Fruit fly (Drosophila melanogaster): ENCODE data around the gene Smyd3.

Gene Smyd3

dm6 chrX:2636825-2637535 lies 28.3 kb upstream of the Smyd3 start (continued):
- TF ChIP-seq Rfx (GFP tag; IDR thresholded peaks at IDR 0.05) (0 out of 2 replicates have a peak, but pooled peaks have one; percentile 6), corto (GFP tag; optimal IDR thresholded peaks at IDR 0.05) (no peak), CG12744 (GFP tag; optimal IDR thresholded peaks at IDR 0.05) (no peak), luna (GFP tag; optimal IDR thresholded peaks at IDR 0.05) (no peak), sr (GFP tag; IDR thresholded peaks at IDR 0.05) (no peak), cg (GFP tag; optimal IDR thresholded peaks at IDR 0.05) (peak; percentile 53), gsb-n (tag; optimal IDR thresholded peaks at IDR 0.05) (no peak), nmo (GFP tag; optimal IDR thresholded peaks at IDR 0.05) (no peak), Dref (GFP tag; IDR thresholded peaks at IDR 0.05) (peak; percentile 41; the same call in 1 of the 2 replicates), Adf1 (GFP tag; IDR thresholded peaks at IDR 0.05) (peak; percentile 90), cwo (GFP tag; optimal IDR thresholded peaks at IDR 0.05) (peak; percentile 2), CG10267 (tag; optimal IDR thresholded peaks at IDR 0.05) (peak; percentile 23)

DNA sequence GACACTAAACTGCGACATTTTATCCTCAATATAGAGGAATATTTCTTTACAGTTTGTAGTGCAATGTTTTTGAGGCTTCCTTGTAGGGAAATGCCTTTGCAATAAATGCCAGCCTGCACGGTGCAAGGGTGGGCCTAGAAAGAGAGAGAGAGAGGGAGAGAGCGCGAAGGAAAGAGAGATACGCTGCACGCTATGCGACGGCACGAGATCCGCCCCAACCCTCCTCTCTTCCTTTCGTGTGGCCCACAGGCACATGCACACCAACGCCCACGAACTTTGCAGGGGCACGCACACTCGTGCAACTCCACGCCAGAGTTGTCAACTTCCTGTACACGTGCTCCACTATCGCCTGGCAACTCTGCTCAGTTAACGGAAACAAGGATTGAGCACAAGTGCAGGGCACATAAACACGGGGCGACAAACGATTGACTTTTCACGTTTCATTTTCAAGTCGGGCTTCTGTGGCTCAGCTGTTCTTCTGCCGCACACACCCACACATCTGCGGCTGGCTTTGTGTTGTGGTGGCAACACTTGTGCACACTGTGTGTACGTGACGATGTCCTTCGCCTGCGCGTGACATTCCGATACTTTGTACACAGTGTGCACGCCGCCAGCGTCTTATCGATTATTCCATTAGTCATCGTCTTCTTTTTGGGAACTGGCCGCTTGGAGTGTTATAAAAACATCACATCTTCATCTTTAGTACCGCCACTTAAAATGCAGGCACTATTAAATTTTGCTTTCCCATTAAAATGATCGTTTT lies 27.5 kb upstream of the Smyd3 start:
- no peak for TF ChIP-seq gcm2 (GFP tag; optimal IDR thresholded peaks at IDR 0.05)
- peak; percentile 9; the same call in 1 of the 2 replicates for TF ChIP-seq Adf1 (GFP tag; IDR thresholded peaks at IDR 0.05)
- peak; percentile 51 for TF ChIP-seq nerfin-1 (tag; optimal IDR thresholded peaks at IDR 0.05)
- peak; percentile 35; the same call in 2 of the 3 replicates for TF ChIP-seq CG16813 (GFP tag; IDR thresholded peaks at IDR 0.05; ENCODE audit: partially characterized antibody)
- no peak for TF ChIP-seq pita (GFP tag; optimal IDR thresholded peaks at IDR 0.05)
- TF ChIP-seq dm (GFP tag; optimal IDR thresholded peaks at IDR 0.05), result peak; percentile 13
- peak; percentile 57 for TF ChIP-seq amos (GFP tag; IDR thresholded peaks at IDR 0.05; ENCODE audit: partially characterized antibody)
- TF ChIP-seq CG34224 (GFP tag; IDR thresholded peaks at IDR 0.05; ENCODE audit: partially characterized antibody), result no peak
- 0 out of 3 replicates have a peak, but pooled peaks have one; percentile 10 for TF ChIP-seq otp (GFP tag; IDR thresholded peaks at IDR 0.05)
- peak; percentile 51 for TF ChIP-seq cg (GFP tag; optimal IDR thresholded peaks at IDR 0.05)
- TF ChIP-seq YL-1 (GFP tag; optimal IDR thresholded peaks at IDR 0.05), result no peak
- peak; percentile 41; the same call in 1 of the 2 replicates for TF ChIP-seq unc-4 (GFP tag; IDR thresholded peaks at IDR 0.05; ENCODE audit: partially characterized antibody)
- TF ChIP-seq Ets65A (GFP tag), result peak; percentile 24
- TF ChIP-seq odd (GFP tag; optimal IDR thresholded peaks at IDR 0.05), result no peak
- TF ChIP-seq CG11696 (GFP tag; IDR thresholded peaks at IDR 0.05), result no peak
- TF ChIP-seq tin (GFP tag; optimal IDR thresholded peaks at IDR 0.05), result no peak
- no peak for TF ChIP-seq cwo (GFP tag; optimal IDR thresholded peaks at IDR 0.05)
- TF ChIP-seq ham (GFP tag; IDR thresholded peaks at IDR 0.05), result no peak
- peak; percentile 45 for TF ChIP-seq Med (GFP tag)
- peak; percentile 55 for TF ChIP-seq CG1832 (GFP tag; optimal IDR thresholded peaks at IDR 0.05)
- TF ChIP-seq CG13624 (GFP tag; optimal IDR thresholded peaks at IDR 0.05), result no peak
- TF ChIP-seq CG1792 (GFP tag; optimal IDR thresholded peaks at IDR 0.05), result no peak
- TF ChIP-seq B-H1 (GFP tag; IDR thresholded peaks at IDR 0.05), result no peak
- TF ChIP-seq pzg (GFP tag; optimal IDR thresholded peaks at IDR 0.05), result peak; percentile 19
- TF ChIP-seq Sry-δ (GFP tag; optimal IDR thresholded peaks at IDR 0.05), result peak; percentile 16
- peak; percentile 18 for TF ChIP-seq CG18599 (GFP tag; optimal IDR thresholded peaks at IDR 0.05)
- no peak for TF ChIP-seq Poxn (GFP tag; IDR thresholded peaks at IDR 0.05)
- TF ChIP-seq ewg (GFP tag; optimal IDR thresholded peaks at IDR 0.05), result peak; percentile 79
- TF ChIP-seq seq (GFP tag; IDR thresholded peaks at IDR 0.05), result peak; percentile 18; the same call in 1 of the 2 replicates
- no peak for TF ChIP-seq pb (GFP tag; optimal IDR thresholded peaks at IDR 0.05)
- TF ChIP-seq Trl (optimal IDR thresholded peaks at IDR 0.05), result peak; percentile 11 to 47
- no peak for TF ChIP-seq Trl (GFP tag; optimal IDR thresholded peaks at IDR 0.05)
- peak; percentile 69 for TF ChIP-seq crol (GFP tag; IDR thresholded peaks at IDR 0.05)
- TF ChIP-seq Dref (GFP tag; IDR thresholded peaks at IDR 0.05), result peak; percentile 44
- TF ChIP-seq sob (GFP tag; IDR thresholded peaks at IDR 0.05), result 0 out of 2 replicates have a peak, but pooled peaks have one; percentile 10
- TF ChIP-seq MTF-1 (GFP tag; optimal IDR thresholded peaks at IDR 0.05; ENCODE audit: borderline replicate concordance), result no peak
- peak; percentile 39 for TF ChIP-seq stwl (tag; optimal IDR thresholded peaks at IDR 0.05)
- 0 out of 2 replicates have a peak, but pooled peaks have one; percentile 31 for TF ChIP-seq Scr (GFP tag; IDR thresholded peaks at IDR 0.05; ENCODE audit: partially characterized antibody)
